Worm (Caenorhabditis elegans) whole organism, mixed stage, embryonic: ENCODE data around the gene C23G10.5.

Experiments
- M03D4.4 ChIP-seq: sonication (generic microtip); optimal IDR thresholded peaks from 2 replicates; lab custom pipeline; 2017; ENCODE audit warnings: mild to moderate bottlenecking, missing genetic modification characterization, missing compliant biosample characterization
- blmp-1 ChIP-seq: fragments of 150-350 bp; optimal IDR thresholded peaks from 2 replicates; lab custom pipeline; 2014; ENCODE audit warnings: missing biosample characterization, missing genetic modification characterization
- ceh-39 ChIP-seq: fragments of 150-350 bp; optimal IDR thresholded peaks from 2 replicates; lab custom pipeline; 2014; ENCODE audit warnings: missing biosample characterization, missing genetic modification characterization
- ceh-83 ChIP-seq: fragments of 200-800 bp; sonication (Bioruptor generic); optimal IDR thresholded peaks from 2 replicates; lab custom pipeline; 2018; ENCODE audit warnings: mild to moderate bottlenecking, missing genetic modification characterization, missing compliant biosample characterization
- ces-1 ChIP-seq: fragments of 150-350 bp; optimal IDR thresholded peaks from 2 replicates; lab custom pipeline; 2014; ENCODE audit warnings: missing biosample characterization, missing genetic modification reagents, missing genetic modification characterization
- cnd-1 ChIP-seq: fragments of 200-800 bp; sonication (Bioruptor generic); optimal IDR thresholded peaks from 2 replicates; lab custom pipeline; 2018; ENCODE audit warnings: mild to moderate bottlenecking, missing genetic modification characterization, missing compliant biosample characterization
- drap-1 ChIP-seq: fragments of 200-800 bp; sonication (Bioruptor generic); optimal IDR thresholded peaks from 3 replicates; lab custom pipeline; 2018; ENCODE audit warnings: mild to moderate bottlenecking, missing genetic modification characterization, missing compliant biosample characterization
- elt-1 ChIP-seq: sonication (generic microtip); optimal IDR thresholded peaks from 2 replicates; lab custom pipeline; 2017; ENCODE audit warnings: missing genetic modification characterization, mild to moderate bottlenecking, missing compliant biosample characterization, antibody characterized with exemption, moderate library complexity, borderline replicate concordance; ENCODE audit not compliant: insufficient read depth
- flh-1 ChIP-seq: fragments of 200-800 bp; sonication (Bioruptor generic); optimal IDR thresholded peaks from 2 replicates; lab custom pipeline; 2018; ENCODE audit warnings: mild to moderate bottlenecking, missing genetic modification characterization, moderate library complexity, missing compliant biosample characterization
- ham-2 ChIP-seq: fragments of 200-800 bp; sonication (Bioruptor generic); optimal IDR thresholded peaks from 2 replicates; lab custom pipeline; 2018; ENCODE audit warnings: mild to moderate bottlenecking, missing genetic modification characterization, missing compliant biosample characterization
- hlh-1 ChIP-seq: fragments of 150-350 bp; optimal IDR thresholded peaks from 2 replicates; lab custom pipeline; 2014; ENCODE audit warnings: missing biosample characterization, missing genetic modification reagents, missing genetic modification characterization
- lin-13 ChIP-seq: fragments of 150-350 bp; optimal IDR thresholded peaks from 2 replicates; lab custom pipeline; 2014; ENCODE audit warnings: missing biosample characterization, missing genetic modification characterization
- lin-32 ChIP-seq: fragments of 200-800 bp; sonication (Bioruptor generic); optimal IDR thresholded peaks from 2 replicates; lab custom pipeline; 2018; ENCODE audit warnings: mild to moderate bottlenecking, missing genetic modification characterization, missing compliant biosample characterization
- lsy-2 ChIP-seq: fragments of 150-350 bp; optimal IDR thresholded peaks from 2 replicates; lab custom pipeline; 2014; ENCODE audit warnings: missing biosample characterization, missing genetic modification characterization
- mab-5 ChIP-seq: fragments of 150-350 bp; optimal IDR thresholded peaks from 2 replicates; lab custom pipeline; 2014; ENCODE audit warnings: missing biosample characterization, missing genetic modification characterization
- mep-1 ChIP-seq: fragments of 150-350 bp; optimal IDR thresholded peaks from 2 replicates; lab custom pipeline; 2017; ENCODE audit warnings: missing biosample characterization, missing genetic modification reagents, missing genetic modification characterization, inconsistent platforms
- mls-2 ChIP-seq: sonication (generic microtip); optimal IDR thresholded peaks from 2 replicates; lab custom pipeline; 2016; ENCODE audit warnings: mild to moderate bottlenecking, missing genetic modification characterization, moderate library complexity, missing compliant biosample characterization
- nhr-12 ChIP-seq: fragments of 150-350 bp; optimal IDR thresholded peaks from 2 replicates; lab custom pipeline; 2014; ENCODE audit warnings: missing biosample characterization, missing genetic modification characterization
- nhr-237 ChIP-seq: fragments of 150-350 bp; optimal IDR thresholded peaks from 2 replicates; lab custom pipeline; 2014; ENCODE audit warnings: missing biosample characterization, missing genetic modification characterization
- nhr-28 ChIP-seq: fragments of 150-350 bp; optimal IDR thresholded peaks from 2 replicates; lab custom pipeline; 2014; ENCODE audit warnings: missing biosample characterization, missing genetic modification characterization
- pha-4 ChIP-seq: fragments of 150-350 bp; optimal IDR thresholded peaks from 2 replicates; lab custom pipeline; 2018; ENCODE audit warnings: missing biosample characterization, missing genetic modification reagents, missing genetic modification characterization
- snpc-4 ChIP-seq: fragments of 150-350 bp; optimal IDR thresholded peaks from 2 replicates; lab custom pipeline; 2014; ENCODE audit warnings: missing biosample characterization, missing genetic modification characterization
- sptf-1 ChIP-seq: sonication (generic microtip); optimal IDR thresholded peaks from 2 replicates; lab custom pipeline; 2017; ENCODE audit warnings: mild to moderate bottlenecking, missing genetic modification characterization, moderate library complexity, missing compliant biosample characterization
- tbx-8 ChIP-seq: fragments of 200-800 bp; sonication (Bioruptor generic); optimal IDR thresholded peaks from 2 replicates; lab custom pipeline; 2018; ENCODE audit warnings: mild to moderate bottlenecking, missing genetic modification characterization, moderate library complexity, missing compliant biosample characterization
- unc-120 ChIP-seq: sonication (generic microtip); optimal IDR thresholded peaks from 2 replicates; lab custom pipeline; 2017; ENCODE audit warnings: missing genetic modification characterization, missing compliant biosample characterization; ENCODE audit not compliant: poor library complexity, severe bottlenecking
- unc-39 ChIP-seq: fragments of 150-350 bp; optimal IDR thresholded peaks from 2 replicates; lab custom pipeline; 2014; ENCODE audit warnings: missing biosample characterization, missing genetic modification characterization
- zip-8 ChIP-seq: fragments of 150-350 bp; optimal IDR thresholded peaks from 2 replicates; lab custom pipeline; 2014; ENCODE audit warnings: missing biosample characterization, missing genetic modification characterization
- ztf-11 ChIP-seq: fragments of 150-350 bp; optimal IDR thresholded peaks from 2 replicates; lab custom pipeline; 2014; ENCODE audit warnings: missing biosample characterization, missing genetic modification characterization

The C23G10.5 gene

DNA sequence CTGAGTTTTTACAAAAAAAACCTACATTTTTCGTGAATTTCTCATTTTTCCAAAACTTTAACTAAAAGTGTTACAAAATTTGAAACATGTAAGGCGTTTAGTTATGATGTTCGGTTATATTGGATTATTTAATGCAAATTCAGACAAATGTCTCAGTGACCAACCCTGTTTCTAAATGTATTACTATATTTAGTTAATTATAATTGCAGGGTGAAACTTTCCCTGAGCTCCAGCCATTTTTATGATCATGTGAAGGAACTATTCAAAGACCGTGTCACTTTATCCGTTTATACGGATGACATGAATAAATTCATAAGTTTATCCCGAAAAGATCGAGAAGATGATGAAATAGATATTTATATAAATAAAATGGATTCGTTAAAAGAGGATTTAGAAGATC, at the start of gene C23G10.5:
TSS of gene C23G10.5 (plus strand) at position 301 of the 400 bp plus-strand sequence.
- TF ChIP-seq elt-1 (tag; lab: Kevin White, UChicago) (peak; percentile 48), zip-8 (no peak)

DNA sequence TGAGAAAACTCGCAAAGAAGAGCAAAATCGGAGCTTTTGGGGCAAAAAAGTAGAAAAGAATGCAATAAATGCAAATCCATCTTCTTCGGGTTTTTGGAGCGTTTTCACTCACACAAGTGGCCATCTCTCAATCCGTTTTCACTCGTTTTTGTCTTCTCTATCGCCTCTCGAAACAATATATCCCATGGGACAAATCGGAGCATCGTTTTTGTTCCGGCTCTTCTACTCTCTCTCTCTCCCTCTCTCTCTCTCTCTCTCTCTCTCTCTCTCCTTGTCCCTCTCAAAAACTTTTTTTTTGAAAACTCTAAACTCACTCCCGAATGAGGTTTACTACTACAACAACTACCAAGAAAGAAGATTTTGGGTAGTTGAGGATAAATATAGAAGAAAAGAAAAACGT, 49.4 kb upstream of the C23G10.5 start:
- no peak for TF ChIP-seq blmp-1
- no peak for TF ChIP-seq M03D4.4 (tag; lab: Kevin White, UChicago)
- TF ChIP-seq nhr-12 (tag; lab: Kevin White, UChicago), result no peak
- no peak for TF ChIP-seq zip-8
- no peak for TF ChIP-seq cnd-1

DNA sequence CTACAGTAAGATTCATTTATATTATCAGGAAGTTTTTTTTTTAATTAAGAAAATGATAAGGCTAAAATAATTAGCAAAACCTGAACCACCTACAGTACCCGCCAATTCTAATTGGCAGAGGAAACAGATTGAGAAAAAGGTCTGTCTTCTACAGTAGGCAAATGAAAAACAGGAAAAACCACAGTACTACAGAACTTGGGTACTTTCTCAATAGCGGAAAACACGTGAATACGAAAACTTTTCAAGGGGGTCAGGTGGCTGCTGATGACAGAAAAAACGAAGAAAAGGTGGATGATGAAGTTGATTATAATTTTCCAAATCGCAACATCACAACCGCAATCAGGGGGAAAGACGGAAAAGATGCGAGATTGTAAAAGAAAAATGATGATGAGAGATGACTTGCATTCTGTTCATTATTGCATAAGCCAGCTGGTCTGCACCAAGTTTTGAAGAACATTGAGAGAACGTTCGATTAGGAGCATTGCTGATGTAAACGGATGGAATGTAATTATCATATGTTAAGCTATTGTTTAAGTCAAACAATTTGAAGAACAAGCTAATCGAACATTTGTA, 46.4 kb upstream of the C23G10.5 start:
- TF ChIP-seq mab-5 (tag; lab: Kevin White, UChicago), result no peak
- no peak for TF ChIP-seq pha-4 (tag; lab: Kevin White, UChicago)
- no peak for TF ChIP-seq snpc-4
- TF ChIP-seq tbx-8 (GFP tag; lab: Kevin White, UChicago), result no peak
- no peak for TF ChIP-seq lsy-2 (tag; lab: Kevin White, UChicago)
- no peak for TF ChIP-seq sptf-1 (tag; lab: Kevin White, UChicago)

DNA sequence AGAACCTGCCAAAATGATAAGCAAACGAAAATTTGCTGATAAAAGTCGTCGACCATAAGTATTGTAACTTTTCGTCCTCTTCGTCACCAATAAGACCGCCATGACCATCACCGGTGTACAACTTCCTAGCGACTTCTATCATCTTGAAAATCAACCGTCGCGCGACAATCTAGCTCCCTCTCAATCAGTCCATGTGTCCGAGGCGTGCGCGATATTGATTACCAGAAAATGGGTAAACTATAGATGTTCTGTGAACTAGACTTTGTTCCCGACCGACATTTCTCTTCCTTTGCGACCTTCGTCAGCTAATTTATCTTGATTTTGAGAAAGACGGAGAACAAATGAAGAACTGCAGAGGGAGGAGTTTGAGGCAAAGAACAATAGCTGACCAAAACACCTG, 45.6 kb upstream of the C23G10.5 start:
- no peak for TF ChIP-seq nhr-28
- TF ChIP-seq tbx-8 (GFP tag; lab: Kevin White, UChicago), result no peak
- no peak for TF ChIP-seq ceh-39 (tag; lab: Kevin White, UChicago)
- no peak for TF ChIP-seq snpc-4
- TF ChIP-seq ces-1 (GFP tag; lab: Kevin White, UChicago), result no peak
- no peak for TF ChIP-seq mep-1 (tag; lab: Kevin White, UChicago)
- TF ChIP-seq flh-1 (GFP tag; lab: Kevin White, UChicago), result no peak
- no peak for TF ChIP-seq unc-120 (tag; lab: Kevin White, UChicago)
- TF ChIP-seq nhr-237 (tag; lab: Kevin White, UChicago), result no peak
- no peak for TF ChIP-seq ham-2 (GFP tag; lab: Kevin White, UChicago)
- TF ChIP-seq mls-2 (tag; lab: Kevin White, UChicago), result no peak
- TF ChIP-seq elt-1 (tag; lab: Kevin White, UChicago), result no peak
- TF ChIP-seq blmp-1, result no peak
- TF ChIP-seq ceh-83 (GFP tag; lab: Kevin White, UChicago), result no peak
- TF ChIP-seq pha-4 (tag; lab: Kevin White, UChicago), result no peak
- TF ChIP-seq lin-13 (tag; lab: Kevin White, UChicago), result no peak
- no peak for TF ChIP-seq unc-39
- TF ChIP-seq M03D4.4 (tag; lab: Kevin White, UChicago), result no peak
- no peak for TF ChIP-seq ztf-11 (tag; lab: Kevin White, UChicago)

DNA sequence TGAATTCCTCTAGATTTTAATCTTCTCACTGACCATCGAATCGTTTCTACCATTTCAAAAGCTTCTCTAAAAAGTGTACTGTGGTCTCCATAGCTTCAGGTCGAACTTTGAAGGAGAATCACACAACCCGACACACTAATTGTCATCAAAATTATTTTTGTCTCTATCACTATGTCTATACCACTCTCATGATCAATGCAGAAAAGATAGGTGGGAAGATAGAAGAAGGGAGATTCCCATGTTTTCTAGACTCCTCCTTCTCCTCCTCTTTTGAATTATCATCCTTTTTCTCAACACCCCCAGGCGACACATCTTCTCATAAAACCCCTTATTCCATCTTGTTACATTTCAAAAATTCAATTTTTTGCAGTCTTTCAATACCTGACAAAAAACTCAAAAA, 45.0 kb upstream of the C23G10.5 start, which contains the start of gene Y42G9A.3:
TSS of gene Y42G9A.3 (plus strand) at position 363 of the 400 bp plus-strand sequence.
- TF ChIP-seq drap-1 (no peak), lin-13 (tag; lab: Kevin White, UChicago) (no peak), cnd-1 (no peak), hlh-1 (tag; lab: Kevin White, UChicago) (no peak), snpc-4 (no peak), unc-39 (no peak), ceh-39 (tag; lab: Kevin White, UChicago) (no peak), ham-2 (GFP tag; lab: Kevin White, UChicago) (no peak), mab-5 (tag; lab: Kevin White, UChicago) (no peak), zip-8 (no peak), blmp-1 (no peak), pha-4 (tag; lab: Kevin White, UChicago) (no peak)

DNA sequence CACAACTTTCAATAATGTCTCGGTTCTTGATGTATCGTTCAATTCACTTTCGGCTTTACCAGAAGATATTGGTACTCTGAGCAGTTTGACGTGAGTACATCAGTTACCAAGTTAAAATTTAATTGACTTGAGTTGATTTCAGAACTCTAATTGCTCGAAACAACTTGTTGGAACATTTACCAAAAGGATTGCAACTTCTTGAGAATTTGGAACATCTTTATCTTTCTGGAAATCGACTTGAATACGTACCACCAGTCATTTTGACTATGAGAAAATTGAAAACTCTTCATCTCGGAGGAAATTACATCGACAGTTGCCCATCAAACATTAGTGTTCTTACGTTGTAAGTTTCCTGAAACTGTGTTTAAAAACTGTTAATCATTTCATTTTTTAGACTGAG, 44.1 kb upstream of the C23G10.5 start:
- TF ChIP-seq lin-13 (tag; lab: Kevin White, UChicago) (no peak), mab-5 (tag; lab: Kevin White, UChicago) (no peak), hlh-1 (tag; lab: Kevin White, UChicago) (no peak), sptf-1 (tag; lab: Kevin White, UChicago) (no peak), tbx-8 (GFP tag; lab: Kevin White, UChicago) (no peak), nhr-28 (no peak), M03D4.4 (tag; lab: Kevin White, UChicago) (no peak), lin-32 (GFP tag; lab: Kevin White, UChicago) (no peak)
